Fruit fly (Drosophila melanogaster) whole organism, wandering third instar larva: ENCODE data around the gene ouib.

Source experiments
- Abd-B ChIP-seq: fragments of >200 bp; optimal IDR thresholded peaks from 2 replicates; lab custom pipeline; 2017; ENCODE audit warnings: missing biosample characterization, missing genetic modification characterization
- CG32264 ChIP-seq: fragments of 200-800 bp; sonication (Bioruptor generic); optimal IDR thresholded peaks from 2 replicates; lab custom pipeline; 2016; ENCODE audit warnings: missing biosample characterization, missing genetic modification characterization
- CG9705 ChIP-seq: fragments of 200-800 bp; sonication (Bioruptor generic); optimal IDR thresholded peaks from 2 replicates; lab custom pipeline; 2018; ENCODE audit warnings: missing biosample characterization, mild to moderate bottlenecking, missing genetic modification characterization
- Dfd ChIP-seq: fragments of >200 bp; optimal IDR thresholded peaks from 2 replicates; lab custom pipeline; 2017; ENCODE audit warnings: missing biosample characterization, missing genetic modification characterization
- Dif ChIP-seq: fragments of 200-275, 200-300 bp; sonication (Bioruptor generic); optimal IDR thresholded peaks from 2 replicates; lab custom pipeline; 2018; ENCODE audit warnings: missing biosample characterization, missing genetic modification characterization; ENCODE audit not compliant: partially characterized antibody
- HLH106 ChIP-seq: fragments of 200-800 bp; optimal IDR thresholded peaks from 3 replicates; lab custom pipeline; 2019; ENCODE audit warnings: missing biosample characterization, mild to moderate bottlenecking, missing genetic modification characterization, moderate library complexity
- Hr78 ChIP-seq: fragments of >200 bp; optimal IDR thresholded peaks from 2 replicates; lab custom pipeline; 2017; ENCODE audit warnings: missing biosample characterization, missing genetic modification characterization
- Hr83 ChIP-seq: fragments of 200-300 bp; sonication (Bioruptor generic); optimal IDR thresholded peaks from 2 replicates; lab custom pipeline; 2016; ENCODE audit warnings: missing biosample characterization, mild to moderate bottlenecking, missing genetic modification characterization, moderate library complexity; ENCODE audit not compliant: poor library complexity, severe bottlenecking
- Jra ChIP-seq: sonication (Bioruptor generic); optimal IDR thresholded peaks from 2 replicates; lab custom pipeline; 2016; ENCODE audit warnings: missing biosample characterization, missing genetic modification characterization
- Mio ChIP-seq: sonication (Bioruptor generic); optimal IDR thresholded peaks from 2 replicates; lab custom pipeline; 2016; ENCODE audit warnings: missing biosample characterization, missing genetic modification characterization
- N ChIP-seq: fragments of >200 bp; optimal IDR thresholded peaks from 2 replicates; lab custom pipeline; 2018; ENCODE audit warnings: missing biosample characterization, missing external identifiers, missing genetic modification characterization
- Rel ChIP-seq, 2 experiments: fragments of 200-800 bp; sonication (Bioruptor generic) in 1 of 2; optimal IDR thresholded peaks; 2 replicates in 1 of 2; 3 replicates in 1 of 2; lab custom pipeline; 2016 to 2019; ENCODE audit warnings: mild to moderate bottlenecking in 2 of 2, missing biosample characterization in 2 of 2, missing genetic modification characterization in 2 of 2, moderate library complexity in 1 of 2
- Sp1 ChIP-seq: fragments of 200-800 bp; sonication (Bioruptor generic); optimal IDR thresholded peaks from 3 replicates; lab custom pipeline; 2019; ENCODE audit warnings: missing biosample characterization, mild to moderate bottlenecking, missing genetic modification characterization, moderate library complexity
- Vsx2 ChIP-seq: fragments of 200-300, 225-300 bp; sonication (Bioruptor generic); optimal IDR thresholded peaks from 2 replicates; lab custom pipeline; 2018; ENCODE audit warnings: missing biosample characterization, missing genetic modification characterization; ENCODE audit not compliant: partially characterized antibody
- brk ChIP-seq: fragments of 200-800 bp; sonication (Bioruptor generic); optimal IDR thresholded peaks from 2 replicates; lab custom pipeline; 2016; ENCODE audit warnings: missing biosample characterization, mild to moderate bottlenecking, missing genetic modification characterization
- dl ChIP-seq, 2 experiments: fragments of 175-275, 200-275 bp in 1 of 2; fragments of 200-275 bp in 1 of 2; sonication (Bioruptor generic); optimal IDR thresholded peaks; lab custom pipeline; 2018; ENCODE audit warnings: mild to moderate bottlenecking in 2 of 2, missing biosample characterization in 2 of 2, missing genetic modification characterization in 2 of 2, moderate library complexity in 2 of 2; ENCODE audit not compliant: partially characterized antibody in 2 of 2, insufficient read depth in 1 of 2
- dsf ChIP-seq: sonication (Bioruptor generic); optimal IDR thresholded peaks from 2 replicates; lab custom pipeline; 2016; ENCODE audit warnings: missing biosample characterization, missing genetic modification characterization, borderline replicate concordance
- ey ChIP-seq: fragments of 200-800 bp; sonication (Bioruptor generic); optimal IDR thresholded peaks from 2 replicates; lab custom pipeline; 2016; ENCODE audit warnings: missing biosample characterization, missing genetic modification characterization
- fru ChIP-seq: fragments of 200-800 bp; sonication (Bioruptor generic); optimal IDR thresholded peaks from 3 replicates; lab custom pipeline; 2016; ENCODE audit warnings: missing biosample characterization, mild to moderate bottlenecking, missing genetic modification characterization
- h ChIP-seq: fragments of 200-800 bp; sonication (Bioruptor generic); optimal IDR thresholded peaks from 3 replicates; lab custom pipeline; 2016; ENCODE audit warnings: missing biosample characterization, mild to moderate bottlenecking, missing genetic modification characterization
- jim ChIP-seq: fragments of 175-275, 200-325 bp; sonication (Bioruptor generic); optimal IDR thresholded peaks from 2 replicates; lab custom pipeline; 2016; ENCODE audit warnings: missing biosample characterization, mild to moderate bottlenecking, missing genetic modification characterization
- pan ChIP-seq: fragments of >200 bp; optimal IDR thresholded peaks from 2 replicates; lab custom pipeline; 2017
- rgr ChIP-seq: fragments of 200-800 bp; sonication (Bioruptor generic); optimal IDR thresholded peaks from 3 replicates; lab custom pipeline; 2016; ENCODE audit warnings: missing biosample characterization, mild to moderate bottlenecking, missing genetic modification characterization
- sage ChIP-seq: fragments of 200-800 bp; sonication (Bioruptor generic); optimal IDR thresholded peaks from 2 replicates; lab custom pipeline; 2016; ENCODE audit warnings: missing biosample characterization, mild to moderate bottlenecking, missing genetic modification characterization
- sv ChIP-seq: fragments of 200-800 bp; sonication (Bioruptor generic); optimal IDR thresholded peaks from 3 replicates; lab custom pipeline; 2016; ENCODE audit warnings: missing biosample characterization, missing genetic modification characterization
- usp ChIP-seq: fragments of >200 bp; optimal IDR thresholded peaks from 2 replicates; lab custom pipeline; 2017; ENCODE audit warnings: missing biosample characterization, missing genetic modification characterization
- woc ChIP-seq: sonication (Bioruptor generic); optimal IDR thresholded peaks from 2 replicates; lab custom pipeline; 2016; ENCODE audit warnings: missing biosample characterization, mild to moderate bottlenecking, missing genetic modification characterization

ouib gene

DNA sequence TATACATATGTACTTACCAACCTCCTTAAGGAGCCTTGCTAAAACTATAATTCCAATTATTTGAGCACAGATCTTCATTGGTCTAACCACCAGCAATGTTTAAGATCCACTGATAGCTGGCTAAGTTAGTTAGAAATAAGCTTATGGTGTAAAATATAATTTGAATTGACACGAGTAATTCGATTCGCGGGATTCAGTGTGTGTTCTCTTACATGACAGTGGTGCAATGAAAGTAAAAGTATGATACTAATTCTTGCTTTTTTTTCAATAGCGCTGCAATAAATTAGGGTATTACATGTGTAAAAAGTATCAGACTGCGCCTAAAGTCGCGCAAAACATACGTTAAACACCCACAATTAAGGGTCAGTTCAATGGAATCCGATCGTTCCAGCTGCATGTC, 45.3 kb upstream of the ouib start, which contains the start of gene CG33325:
CG33325 (minus strand) TSS at position 101 of the 400 bp plus-strand sequence.
- TF ChIP-seq Hr83 (GFP tag; lab: Kevin White, UChicago) (no peak), pan (lab: Kevin White, UChicago) (no peak), Rel (GFP tag; optimal IDR thresholded peaks at IDR 0.05; lab: Kevin White, UChicago) (no peak), Rel (tag; optimal IDR thresholded peaks at IDR 0.05; lab: Kevin White, UChicago) (no peak), usp (GFP tag; lab: Kevin White, UChicago) (no peak), sage (GFP tag; lab: Kevin White, UChicago) (no peak), Mio (no peak), Hr78 (GFP tag; lab: Kevin White, UChicago) (no peak), fru (GFP tag; lab: Kevin White, UChicago) (no peak), dl (GFP tag; optimal IDR thresholded peaks at IDR 0.05; lab: Kevin White, UChicago; ENCODE audit: insufficient read depth in 1 of 2, partially characterized antibody in 2 of 2) (no peak), jim (GFP tag; lab: Kevin White, UChicago) (no peak), HLH106 (tag; lab: Kevin White, UChicago) (no peak), Dif (no peak), ey (GFP tag; lab: Kevin White, UChicago) (no peak), Abd-B (GFP tag; lab: Kevin White, UChicago) (no peak)
- TF ChIP-seq, all 38 proteins: peak for 0

DNA sequence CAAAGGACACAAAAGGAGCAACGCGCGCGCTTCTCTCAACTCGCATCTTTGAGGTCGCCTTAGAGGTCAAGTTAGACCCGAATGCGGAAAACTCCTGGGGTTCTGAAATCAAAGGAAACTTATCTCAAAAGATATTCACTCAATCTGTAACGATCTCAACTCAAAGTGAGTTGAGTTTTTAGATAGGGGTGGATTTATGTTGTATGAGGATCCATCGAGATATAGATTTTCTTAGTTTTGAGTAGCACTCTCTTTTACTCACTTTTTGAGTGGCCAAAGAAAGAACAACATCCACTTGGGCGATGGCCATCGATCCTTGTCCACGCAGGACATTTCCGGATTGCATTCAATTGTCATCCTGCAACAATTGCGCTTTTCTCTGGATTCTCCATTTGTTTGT, 44.7 kb upstream of the ouib start:
- TF ChIP-seq N (GFP tag; lab: Kevin White, UChicago) (no peak), sv (no peak), Vsx2 (GFP tag; lab: Kevin White, UChicago) (no peak), Abd-B (GFP tag; lab: Kevin White, UChicago) (no peak), sage (GFP tag; lab: Kevin White, UChicago) (no peak), Hr78 (GFP tag; lab: Kevin White, UChicago) (no peak), jim (GFP tag; lab: Kevin White, UChicago) (no peak)
- TF ChIP-seq, all 38 proteins: peak for 0

DNA sequence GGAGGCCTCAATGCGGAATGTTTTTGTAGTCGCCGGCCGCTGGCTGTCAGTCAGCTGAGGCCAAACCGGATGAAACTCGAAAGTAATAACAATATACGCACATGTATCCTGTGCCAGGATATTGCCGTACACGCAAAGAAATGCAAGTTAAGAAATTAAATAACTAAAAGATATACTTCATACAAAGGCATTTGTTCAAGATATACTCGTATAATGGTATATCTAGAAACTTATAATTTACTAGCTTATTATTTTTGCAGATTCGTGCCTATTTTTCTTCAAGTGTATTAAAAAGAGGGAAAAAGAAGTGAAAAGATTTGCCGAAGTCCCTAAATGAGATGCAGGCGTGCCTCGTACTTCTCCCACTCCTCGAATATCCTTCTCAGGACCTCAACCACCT, 42.0 kb upstream of the ouib start:
- TF ChIP-seq HLH106 (tag; lab: Kevin White, UChicago) = no peak
- TF ChIP-seq CG32264 = no peak
- TF ChIP-seq usp (GFP tag; lab: Kevin White, UChicago) = no peak
- no peak for TF ChIP-seq CG9705 (GFP tag; lab: Kevin White, UChicago)
- no peak for TF ChIP-seq ey (GFP tag; lab: Kevin White, UChicago)
- no peak for TF ChIP-seq Sp1 (GFP tag; lab: Kevin White, UChicago)
- no peak for TF ChIP-seq N (GFP tag; lab: Kevin White, UChicago)
- TF ChIP-seq h (GFP tag; lab: Kevin White, UChicago) = no peak

DNA sequence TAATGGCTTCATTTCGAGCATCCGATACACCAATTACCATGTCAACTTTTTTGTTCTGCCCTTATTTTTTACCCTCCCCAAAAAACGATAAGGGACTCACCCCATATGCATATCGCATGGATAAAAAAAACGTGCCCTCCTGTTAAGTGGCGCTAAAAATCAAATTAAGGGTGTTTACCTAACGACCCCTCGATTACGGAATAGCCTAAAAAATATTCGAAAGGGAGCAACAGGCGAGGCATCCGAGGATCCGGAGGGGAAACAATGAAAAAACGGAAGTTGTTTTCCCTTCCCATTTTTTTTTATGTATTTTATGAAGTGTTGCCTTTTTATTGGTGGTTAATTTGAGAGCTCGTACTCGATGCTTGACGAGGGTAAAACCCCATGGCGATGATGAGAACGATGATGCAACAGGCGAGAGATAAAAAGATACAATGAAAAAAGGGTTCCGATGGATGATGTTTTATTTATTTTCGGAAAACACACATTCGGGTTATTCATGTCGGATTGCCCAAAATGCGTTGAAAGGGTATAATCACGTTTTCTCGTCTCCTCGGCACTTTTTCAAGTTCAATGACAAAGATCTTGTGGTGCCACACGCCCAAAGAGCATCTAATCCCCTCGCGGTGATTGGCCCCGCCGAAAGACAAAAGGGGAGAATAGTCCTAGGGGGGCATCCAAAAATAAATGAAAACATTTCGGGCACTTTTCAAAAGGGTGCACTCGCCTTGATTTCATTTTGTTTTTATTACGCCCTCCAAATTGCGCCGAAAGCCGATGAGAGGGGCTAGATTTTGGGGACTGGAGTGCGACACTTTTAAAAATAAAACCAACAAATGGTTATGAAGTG, 40.7 kb upstream of the ouib start, which contains the start of gene CG44227:
CG44227 (minus strand) TSS at position 849 of the 850 bp plus-strand sequence.
- TF ChIP-seq Abd-B (GFP tag; lab: Kevin White, UChicago) (no peak), ey (GFP tag; lab: Kevin White, UChicago) (no peak), Sp1 (GFP tag; lab: Kevin White, UChicago) (no peak), rgr (GFP tag; lab: Kevin White, UChicago) (no peak), woc (GFP tag; lab: Kevin White, UChicago) (no peak), Dfd (no peak), N (GFP tag; lab: Kevin White, UChicago) (no peak)

DNA sequence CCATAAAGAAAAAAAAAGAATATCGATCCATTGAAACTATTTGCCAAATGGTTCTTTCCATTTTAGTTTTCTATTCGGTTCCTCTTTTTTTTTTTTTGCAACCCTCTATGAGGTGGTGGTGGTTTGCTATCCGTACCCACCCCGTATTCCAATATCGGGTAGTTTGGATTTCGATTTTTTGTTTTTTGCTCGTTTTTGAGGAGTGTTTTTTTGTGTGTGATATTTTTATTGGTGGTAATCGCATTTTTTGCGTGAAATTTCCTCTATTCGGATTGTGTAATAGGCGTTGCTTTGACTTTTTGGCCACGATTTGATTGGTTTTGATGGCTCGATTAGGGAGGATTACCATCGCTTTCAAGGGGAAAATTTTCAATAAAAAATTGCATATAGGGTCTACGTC, 38.8 kb upstream of the ouib start:
- TF ChIP-seq Hr83 (GFP tag; lab: Kevin White, UChicago) (no peak), CG9705 (GFP tag; lab: Kevin White, UChicago) (no peak), Rel (GFP tag; optimal IDR thresholded peaks at IDR 0.05; lab: Kevin White, UChicago) (no peak), Rel (tag; optimal IDR thresholded peaks at IDR 0.05; lab: Kevin White, UChicago) (no peak), pan (lab: Kevin White, UChicago) (no peak), woc (GFP tag; lab: Kevin White, UChicago) (no peak), jim (GFP tag; lab: Kevin White, UChicago) (no peak), dsf (GFP tag; lab: Kevin White, UChicago) (no peak), usp (GFP tag; lab: Kevin White, UChicago) (no peak), Jra (no peak), brk (no peak), Dfd (no peak), ey (GFP tag; lab: Kevin White, UChicago) (no peak), Sp1 (GFP tag; lab: Kevin White, UChicago) (no peak), Hr78 (GFP tag; lab: Kevin White, UChicago) (no peak)
